Worm (Caenorhabditis elegans) whole organism, L1 larva: ENCODE data around the gene R186.8.

Experiments
- lin-39 ChIP-seq: fragments of 150-350 bp; optimal IDR thresholded peaks from 2 replicates; lab custom pipeline; 2014; ENCODE audit warnings: missing biosample characterization, missing genetic modification reagents, missing genetic modification characterization
- nhr-12 ChIP-seq: sonication (generic microtip); optimal IDR thresholded peaks from 2 replicates; lab custom pipeline; 2017; ENCODE audit warnings: missing biosample characterization, missing genetic modification characterization
- nhr-77 ChIP-seq: fragments of 150-350 bp; optimal IDR thresholded peaks from 2 replicates; lab custom pipeline; 2014; ENCODE audit warnings: missing biosample characterization, missing genetic modification characterization
- sup-37 ChIP-seq: fragments of 200-800 bp; sonication (Bioruptor generic); optimal IDR thresholded peaks from 2 replicates; lab custom pipeline; 2018; ENCODE audit warnings: mild to moderate bottlenecking, missing genetic modification characterization, missing compliant biosample characterization
- zag-1 ChIP-seq: fragments of 150-350 bp; optimal IDR thresholded peaks from 2 replicates; lab custom pipeline; 2014; ENCODE audit warnings: missing biosample characterization, missing genetic modification characterization

DNA sequence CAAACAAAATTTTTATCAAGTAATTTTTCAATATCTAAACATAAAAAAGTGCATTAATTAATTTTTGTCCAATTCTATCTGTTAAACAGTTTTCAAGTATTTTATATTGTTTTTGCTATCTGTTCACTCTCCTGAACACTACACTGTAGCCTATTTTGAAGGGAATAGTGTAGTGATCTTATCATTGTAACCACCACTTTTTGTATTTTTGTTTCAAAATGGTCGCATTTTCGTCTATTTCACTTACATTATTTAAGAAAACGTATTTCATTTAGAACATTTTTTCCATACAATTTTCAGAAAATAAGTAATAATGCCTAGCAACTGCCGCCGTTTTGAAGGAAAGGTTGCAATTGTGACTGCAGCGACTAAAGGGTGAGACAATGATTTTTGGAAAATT lies 45.5 kb downstream of the R186.8 start, which contains the start of gene dhrs-4:
- no peak for TF ChIP-seq sup-37
- TF ChIP-seq nhr-77 (tag; lab: Kevin White, UChicago) = no peak
- TF ChIP-seq lin-39 = no peak
- no peak for TF ChIP-seq nhr-12 (tag; lab: Kevin White, UChicago)
- no peak for TF ChIP-seq zag-1 (tag; lab: Kevin White, UChicago)
